Worm (Caenorhabditis elegans): ENCODE measurements around the gene lir-3.

ce11 chrII:11157660-11158059 is 26.9 kb downstream of the lir-3 start:
- TF ChIP-seq lin-15B (tag; optimal IDR thresholded peaks at IDR 0.05), result no peak
- TF ChIP-seq snpc-4 (tag; optimal IDR thresholded peaks at IDR 0.05), result peak; percentile 3
- TF ChIP-seq ztf-4 (tag; optimal IDR thresholded peaks at IDR 0.05), result no peak
- TF ChIP-seq unc-39 (tag; optimal IDR thresholded peaks at IDR 0.05), result no peak
- TF ChIP-seq pqm-1 (tag; optimal IDR thresholded peaks at IDR 0.05), result no peak
- TF ChIP-seq egl-27 (tag; optimal IDR thresholded peaks at IDR 0.05), result no peak
- no peak for TF ChIP-seq daf-12 (tag; optimal IDR thresholded peaks at IDR 0.05)
- no peak for TF ChIP-seq ZK546.5 (tag; optimal IDR thresholded peaks at IDR 0.05)
- TF ChIP-seq skn-1 (tag; optimal IDR thresholded peaks at IDR 0.05), result no peak

Data from whole organism, L3 larva.